Worm (Caenorhabditis elegans): ENCODE data around the gene cest-34.

cest-34 gene

DNA sequence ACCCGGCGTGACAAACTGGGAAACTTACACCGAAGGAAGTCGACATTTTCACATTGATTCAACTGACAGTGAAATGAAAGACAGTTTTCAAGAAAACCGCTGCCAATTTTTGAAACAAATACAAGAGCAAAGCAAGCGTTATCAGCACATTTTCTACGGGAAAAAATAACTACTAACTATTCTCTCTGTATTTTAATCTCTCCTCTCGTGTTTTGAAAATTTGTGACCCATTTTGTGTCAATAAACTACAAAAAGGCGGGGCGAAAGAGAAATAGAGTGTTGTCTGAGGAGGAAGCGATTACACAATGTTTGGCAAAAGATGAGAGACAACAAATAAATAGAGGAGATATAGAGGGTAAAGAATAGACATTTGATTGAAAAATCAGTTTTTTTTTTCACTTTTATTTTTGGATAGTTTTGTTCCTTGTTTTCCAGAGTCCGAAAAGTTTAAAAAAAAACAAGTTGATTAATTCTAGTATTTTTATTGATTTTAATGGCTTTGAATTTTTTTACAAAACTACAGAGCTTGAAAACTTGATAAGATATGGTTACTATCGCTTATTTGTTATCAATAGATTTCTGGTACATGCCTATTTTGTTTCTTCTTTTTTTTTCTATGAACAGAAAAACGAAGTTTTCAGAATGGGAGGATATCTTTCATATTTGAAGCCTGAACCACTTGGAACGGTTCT lies at the start of gene cest-34:
Gene cest-34, plus strand, starts transcription at position 642 of the 692 bp plus-strand sequence.
- TF ChIP-seq zip-5 (tag; optimal IDR thresholded peaks at IDR 0.05) (no peak), ceh-30 (tag; optimal IDR thresholded peaks at IDR 0.05) (no peak), unc-86 (tag; optimal IDR thresholded peaks at IDR 0.05) (no peak), nhr-232 (tag; optimal IDR thresholded peaks at IDR 0.05) (no peak), ceh-45 (GFP tag; IDR thresholded peaks at IDR 0.05) (no peak)

DNA sequence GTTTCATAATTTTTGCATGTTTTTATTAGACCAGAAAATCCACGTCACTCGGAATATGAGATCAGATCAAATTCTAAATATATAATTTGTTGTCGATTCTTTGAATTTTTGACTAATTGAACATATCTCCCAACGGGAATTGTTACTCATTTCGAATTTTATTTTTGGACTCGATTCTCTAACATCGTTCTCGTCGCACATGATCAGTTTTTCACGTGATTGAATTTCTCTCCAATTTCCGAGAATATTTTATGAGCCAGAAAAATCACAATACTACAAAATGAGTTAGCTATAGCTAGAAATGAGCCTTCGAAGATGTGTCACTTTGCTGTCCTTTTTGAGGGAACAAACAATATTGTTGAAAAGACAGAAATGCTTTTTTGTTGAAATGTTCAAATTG lies 45.8 kb upstream of the cest-34 start:
- TF ChIP-seq syd-9 (tag; optimal IDR thresholded peaks at IDR 0.05) (no peak), ets-4 (tag; optimal IDR thresholded peaks at IDR 0.05) (no peak), ceh-19 (GFP tag; optimal IDR thresholded peaks at IDR 0.05) (no peak), sox-2 (GFP tag; IDR thresholded peaks at IDR 0.05) (no peak), tbx-7 (tag; optimal IDR thresholded peaks at IDR 0.05) (no peak), F13H6.1 (tag; optimal IDR thresholded peaks at IDR 0.05) (no peak), unc-42 (tag; optimal IDR thresholded peaks at IDR 0.05) (no peak), K09A11.1 (tag; optimal IDR thresholded peaks at IDR 0.05; ENCODE audit: insufficient read depth) (no peak), K02D7.2 (tag; optimal IDR thresholded peaks at IDR 0.05) (no peak), gmeb-2 (tag; optimal IDR thresholded peaks at IDR 0.05) (no peak), pha-2 (tag; optimal IDR thresholded peaks at IDR 0.05) (no peak)

- TF ChIP-seq ceh-34 (tag; optimal IDR thresholded peaks at IDR 0.05) (no peak), pha-4 (tag; optimal IDR thresholded peaks at IDR 0.05) (no peak), ahr-1 (tag; optimal IDR thresholded peaks at IDR 0.05) (no peak), ceh-45 (GFP tag; IDR thresholded peaks at IDR 0.05) (no peak), che-1 (tag; optimal IDR thresholded peaks at IDR 0.05) (no peak), ref-2 (tag; optimal IDR thresholded peaks at IDR 0.05) (no peak)
Measured at ce11 chrV:6631866-6632265, 44.7 kb upstream of the cest-34 start.

DNA sequence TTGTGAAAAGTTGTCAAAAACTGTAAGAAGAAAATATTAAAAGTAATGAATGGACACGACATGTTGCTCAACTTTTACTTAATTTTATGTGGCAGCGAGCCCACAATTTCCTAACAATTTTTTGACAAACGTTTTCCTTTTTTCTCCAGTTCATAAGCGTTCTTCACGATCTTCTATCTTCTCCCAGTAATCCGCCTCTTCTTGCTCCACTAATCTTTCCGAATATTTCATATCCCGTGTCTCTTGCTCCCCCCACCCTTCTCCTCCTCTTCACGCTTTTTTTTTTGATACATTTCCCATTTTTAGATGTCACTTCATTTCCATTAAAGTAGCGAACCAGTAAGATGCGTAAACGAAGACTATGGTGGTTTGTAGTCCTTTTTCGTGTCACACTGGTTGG lies 43.7 kb upstream of the cest-34 start, which contains the start of gene scd-2:
Gene scd-2, plus strand, starts transcription at position 301 of the 400 bp plus-strand sequence.
- TF ChIP-seq unc-55 (GFP tag; optimal IDR thresholded peaks at IDR 0.05): no peak
- no peak for TF ChIP-seq ceh-34 (tag; optimal IDR thresholded peaks at IDR 0.05)
- no peak for TF ChIP-seq npax-4 (tag; optimal IDR thresholded peaks at IDR 0.05)
- TF ChIP-seq tbx-7 (tag; optimal IDR thresholded peaks at IDR 0.05): no peak
- TF ChIP-seq pag-3 (tag; optimal IDR thresholded peaks at IDR 0.05; ENCODE audit: borderline replicate concordance): no peak
- no peak for TF ChIP-seq nhr-11 (tag; optimal IDR thresholded peaks at IDR 0.05)
- TF ChIP-seq odd-2 (tag; optimal IDR thresholded peaks at IDR 0.05): no peak
- no peak for TF ChIP-seq sdc-2 (tag; optimal IDR thresholded peaks at IDR 0.05)
- no peak for TF ChIP-seq ceh-2 (tag; optimal IDR thresholded peaks at IDR 0.05)
- no peak for TF ChIP-seq elt-4 (tag; optimal IDR thresholded peaks at IDR 0.05)
- TF ChIP-seq ceh-45 (GFP tag; IDR thresholded peaks at IDR 0.05): no peak
- TF ChIP-seq ceh-48 (tag; optimal IDR thresholded peaks at IDR 0.05): no peak
- no peak for TF ChIP-seq pha-2 (tag; optimal IDR thresholded peaks at IDR 0.05)
- TF ChIP-seq ama-1 (optimal IDR thresholded peaks at IDR 0.05): no peak
- TF ChIP-seq C38D4.7 (GFP tag; optimal IDR thresholded peaks at IDR 0.05): no peak
- no peak for TF ChIP-seq ceh-6 (GFP tag; optimal IDR thresholded peaks at IDR 0.05)
- TF ChIP-seq ahr-1 (tag; optimal IDR thresholded peaks at IDR 0.05): no peak
- TF ChIP-seq F13H6.1 (tag; optimal IDR thresholded peaks at IDR 0.05): no peak

DNA sequence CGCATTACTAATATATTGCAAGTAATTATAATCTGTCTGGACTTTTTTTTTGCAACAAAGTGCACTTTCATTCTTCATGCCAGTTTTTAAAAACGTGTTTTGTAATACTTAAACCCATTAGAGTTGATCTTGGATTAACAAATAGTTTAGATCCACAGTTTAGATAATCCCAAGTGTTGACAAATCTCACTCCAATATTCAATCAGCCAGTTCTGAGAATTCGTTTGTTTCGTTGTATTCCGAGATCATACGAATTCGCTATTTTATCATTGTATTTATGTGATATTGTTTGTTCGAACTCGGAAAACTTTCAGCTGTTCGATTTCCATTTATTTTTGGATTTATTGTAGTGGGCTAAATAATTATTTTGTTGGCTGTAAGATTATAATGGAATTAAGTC lies 30.8 kb upstream of the cest-34 start:
- TF ChIP-seq ets-4 (tag; optimal IDR thresholded peaks at IDR 0.05): no peak
- no peak for TF ChIP-seq Y22D7AL.16 (tag; optimal IDR thresholded peaks at IDR 0.05)
- no peak for TF ChIP-seq rnt-1 (tag; optimal IDR thresholded peaks at IDR 0.05)
- no peak for TF ChIP-seq eyg-1 (tag; optimal IDR thresholded peaks at IDR 0.05)
- no peak for TF ChIP-seq ceh-48 (tag; optimal IDR thresholded peaks at IDR 0.05)

All from whole organism, late embryonic.